Worm (Caenorhabditis elegans): Measurements from ENCODE around the gene daf-37.

Gene daf-37

DNA sequence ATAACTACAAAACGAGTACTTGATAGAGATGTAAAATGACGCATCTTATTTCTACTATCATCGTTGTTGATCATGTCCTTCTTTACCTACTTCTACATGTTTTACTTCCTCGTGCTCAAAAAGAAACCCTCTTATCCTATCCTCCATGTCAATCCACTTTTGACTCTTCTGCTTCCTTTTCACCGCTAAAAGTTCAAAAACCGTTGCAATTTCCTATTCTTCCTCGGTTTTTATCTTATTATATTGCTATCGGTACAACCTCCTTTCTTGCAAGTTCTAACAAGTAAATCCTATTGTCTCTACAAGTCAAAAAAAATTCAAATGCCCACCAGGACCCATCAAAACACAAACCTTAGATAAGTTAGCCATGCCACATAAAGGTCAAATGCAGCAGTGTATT lies 764 bp downstream of the daf-37 start:
- TF ChIP-seq attf-6 (GFP tag; IDR thresholded peaks at IDR 0.05) (no peak), let-607 (tag; optimal IDR thresholded peaks at IDR 0.05) (no peak), attf-5 (GFP tag; optimal IDR thresholded peaks at IDR 0.05) (no peak), lsy-27 (tag; optimal IDR thresholded peaks at IDR 0.05; ENCODE audit: borderline replicate concordance, insufficient read depth) (no peak), repo-1 (tag; optimal IDR thresholded peaks at IDR 0.05) (no peak), him-1 (tag; optimal IDR thresholded peaks at IDR 0.05) (no peak), athp-1 (tag; optimal IDR thresholded peaks at IDR 0.05) (no peak), attf-3 (GFP tag; conservative IDR thresholded peaks at IDR 0.05) (no peak), lin-26 (GFP tag; IDR thresholded peaks at IDR 0.05) (no peak), let-526 (GFP tag; IDR thresholded peaks at IDR 0.05) (no peak), F33H1.4 (GFP tag; IDR thresholded peaks at IDR 0.05) (no peak), nhr-27 (tag; optimal IDR thresholded peaks at IDR 0.05) (no peak)

DNA sequence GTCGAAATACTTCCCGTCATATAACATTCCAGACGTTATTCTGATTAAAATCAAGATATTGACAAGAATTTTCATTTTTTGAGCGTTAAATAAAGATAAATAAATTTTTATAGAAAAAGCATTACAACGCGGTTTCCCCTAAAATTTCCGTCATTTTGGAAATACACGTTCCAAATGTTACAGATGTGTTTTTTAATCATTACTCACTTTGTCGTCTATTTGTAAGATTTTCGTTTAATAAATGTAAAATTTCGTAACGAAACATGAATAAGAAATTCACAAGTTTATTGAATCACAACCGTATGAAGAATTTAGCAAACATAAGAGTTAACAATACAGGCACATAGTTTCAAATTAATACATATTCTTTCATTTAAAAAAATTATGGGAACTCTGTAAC lies 5.1 kb downstream of the daf-37 start, which contains the start of gene C30B5.17:
Gene C30B5.17 (minus strand): TSS at position 101 of the 400 bp plus-strand sequence.
- TF ChIP-seq lin-35 (GFP tag; optimal IDR thresholded peaks at IDR 0.05) (no peak), rpc-1 (optimal IDR thresholded peaks at IDR 0.05) (no peak), rpc-1 (tag; optimal IDR thresholded peaks at IDR 0.05) (no peak), repo-1 (tag; optimal IDR thresholded peaks at IDR 0.05) (no peak), rcor-1 (GFP tag; IDR thresholded peaks at IDR 0.05) (no peak), ztf-3 (GFP tag; optimal IDR thresholded peaks at IDR 0.05) (no peak), ztf-28 (GFP tag; IDR thresholded peaks at IDR 0.05) (no peak), cebp-1 (GFP tag; IDR thresholded peaks at IDR 0.05) (no peak), cebp-1 (tag; optimal IDR thresholded peaks at IDR 0.05) (no peak), tlf-1 (GFP tag; optimal IDR thresholded peaks at IDR 0.05) (no peak), bed-2 (GFP tag; IDR thresholded peaks at IDR 0.05) (no peak), ceh-58 (GFP tag; IDR thresholded peaks at IDR 0.05) (no peak)

- TF ChIP-seq F57A8.1 (GFP tag; optimal IDR thresholded peaks at IDR 0.05) (no peak), madf-3 (GFP tag; IDR thresholded peaks at IDR 0.05) (0 out of 2 replicates have a peak, but pooled peaks have one; percentile 56)
Measured at ce11 chrII:6199010-6199409, 9.0 kb downstream of the daf-37 start.

ce11 chrII:6198468-6198867 lies 9.5 kb downstream of the daf-37 start, which contains the start of gene szy-4:
Gene szy-4, plus strand, starts transcription at chrII:6198696.
- TF ChIP-seq K11D2.4 (GFP tag; IDR thresholded peaks at IDR 0.05): no peak
- peak; percentile 2 for TF ChIP-seq unc-130 (GFP tag; optimal IDR thresholded peaks at IDR 0.05)
- no peak for TF ChIP-seq dpff-1 (tag; optimal IDR thresholded peaks at IDR 0.05)
- peak; percentile 53 for TF ChIP-seq D2030.7 (GFP tag; IDR thresholded peaks at IDR 0.05)
- peak; percentile 89 for TF ChIP-seq efl-1 (GFP tag; optimal IDR thresholded peaks at IDR 0.05)
- TF ChIP-seq lin-54 (GFP tag; optimal IDR thresholded peaks at IDR 0.05): peak; percentile 54
- peak; percentile 86 for TF ChIP-seq F33H1.4 (GFP tag; IDR thresholded peaks at IDR 0.05)
- peak; percentile 71 for TF ChIP-seq madf-8 (GFP tag; conservative IDR thresholded peaks at IDR 0.05)
- peak; percentile 62 for TF ChIP-seq dpl-1 (GFP tag; optimal IDR thresholded peaks at IDR 0.05)
- TF ChIP-seq ceh-91 (GFP tag; IDR thresholded peaks at IDR 0.05): peak; percentile 40; the same call in 1 of the 2 replicates
- peak; percentile 54 for TF ChIP-seq F23B12.7 (tag; optimal IDR thresholded peaks at IDR 0.05; ENCODE audit: insufficient read depth)
- 0 out of 2 replicates have a peak, but pooled peaks have one; percentile 33 for TF ChIP-seq madf-3 (GFP tag; IDR thresholded peaks at IDR 0.05)
- peak; percentile 86 for TF ChIP-seq lsl-1 (GFP tag; optimal IDR thresholded peaks at IDR 0.05)
- TF ChIP-seq nfyb-1 (GFP tag; IDR thresholded peaks at IDR 0.05): no peak
- no peak for TF ChIP-seq attf-6 (GFP tag; IDR thresholded peaks at IDR 0.05)
- peak; percentile 68 for TF ChIP-seq xnd-1 (tag; optimal IDR thresholded peaks at IDR 0.05)
- no peak for TF ChIP-seq die-1 (tag; optimal IDR thresholded peaks at IDR 0.05)
- peak; percentile 89 for TF ChIP-seq madf-6 (GFP tag; IDR thresholded peaks at IDR 0.05)
- TF ChIP-seq Y53F4B.3 (GFP tag; IDR thresholded peaks at IDR 0.05): no peak
- TF ChIP-seq B0035.1 (tag; optimal IDR thresholded peaks at IDR 0.05): no peak
